Worm (Caenorhabditis elegans): ENCODE results near the gene srlf-28.

The srlf-28 gene

ce11 chrIV:14305813-14306212 is 37.8 kb downstream of the srlf-28 start:
- TF ChIP-seq mes-4 (tag; optimal IDR thresholded peaks at IDR 0.05) (no peak), snpc-4 (GFP tag; optimal IDR thresholded peaks at IDR 0.05) (no peak), snpc-4 (tag; optimal IDR thresholded peaks at IDR 0.05) (peak in 2 of 4 experiments; percentile 41 to 49)

- no peak for TF ChIP-seq nfya-1 (tag; optimal IDR thresholded peaks at IDR 0.05; ENCODE audit: borderline replicate concordance, insufficient read depth)
- TF ChIP-seq him-1 (tag; optimal IDR thresholded peaks at IDR 0.05) = no peak
- no peak for TF ChIP-seq F10E7.11 (tag; optimal IDR thresholded peaks at IDR 0.05)
- no peak for TF ChIP-seq rec-8 (tag; optimal IDR thresholded peaks at IDR 0.05)
- no peak for TF ChIP-seq ztf-22 (GFP tag; optimal IDR thresholded peaks at IDR 0.05)
- TF ChIP-seq nhr-179 (tag; optimal IDR thresholded peaks at IDR 0.05) = no peak
- no peak for TF ChIP-seq sptf-2 (GFP tag; optimal IDR thresholded peaks at IDR 0.05)
- TF ChIP-seq egl-18 (GFP tag; IDR thresholded peaks at IDR 0.05) = no peak
- TF ChIP-seq snpc-1.1 (tag; optimal IDR thresholded peaks at IDR 0.05; ENCODE audit: insufficient read depth) = no peak
- TF ChIP-seq B0336.3 (GFP tag; IDR thresholded peaks at IDR 0.05) = no peak
- no peak for TF ChIP-seq rpc-1 (optimal IDR thresholded peaks at IDR 0.05)
- no peak for TF ChIP-seq rpc-1 (tag; optimal IDR thresholded peaks at IDR 0.05)
- TF ChIP-seq ceh-91 (GFP tag; IDR thresholded peaks at IDR 0.05) = no peak
- TF ChIP-seq mes-4 (tag; optimal IDR thresholded peaks at IDR 0.05) = no peak
- no peak for TF ChIP-seq chd-7 (tag; optimal IDR thresholded peaks at IDR 0.05)
- no peak for TF ChIP-seq madf-10 (tag; optimal IDR thresholded peaks at IDR 0.05)
- TF ChIP-seq tbx-9 (tag; optimal IDR thresholded peaks at IDR 0.05; ENCODE audit: borderline replicate concordance) = no peak
- TF ChIP-seq ets-4 (GFP tag; optimal IDR thresholded peaks at IDR 0.05) = no peak
Measured at ce11 chrIV:14297058-14297457, 46.6 kb downstream of the srlf-28 start.

- TF ChIP-seq C06A6.2 (GFP tag; conservative IDR thresholded peaks at IDR 0.05) (no peak), F22D6.2 (tag; optimal IDR thresholded peaks at IDR 0.05) (no peak), lin-40 (tag; optimal IDR thresholded peaks at IDR 0.05) (no peak), ccch-3 (GFP tag; optimal IDR thresholded peaks at IDR 0.05) (no peak), sptf-2 (GFP tag; optimal IDR thresholded peaks at IDR 0.05) (no peak)
Measured at ce11 chrIV:14295262-14295661, 48.4 kb downstream of the srlf-28 start.
